Fruit fly (Drosophila melanogaster) whole organism, embryonic: Measurements from ENCODE around the gene Tctp.

Source experiments
- Aef1 ChIP-seq: fragments of 200-800 bp; sonication (Bioruptor generic); IDR thresholded peaks from 3 replicates; pipeline ENCODE4 v1.3.6; 2022; ENCODE audit warnings: missing biosample characterization, missing genetic modification characterization
- CG10543 ChIP-seq: fragments of 200-800 bp; sonication (Bioruptor generic); optimal IDR thresholded peaks from 3 replicates; lab custom pipeline; 2017; ENCODE audit warnings: missing biosample characterization, mild to moderate bottlenecking, missing genetic modification characterization, moderate library complexity
- CG12942 ChIP-seq: fragments of 200-800 bp; sonication (Bioruptor generic); optimal IDR thresholded peaks from 3 replicates; lab custom pipeline; 2016; ENCODE audit warnings: missing biosample characterization, missing genetic modification characterization
- CG17328 ChIP-seq: fragments of 200-800 bp; sonication (Bioruptor generic); IDR thresholded peaks from 2 replicates; pipeline ENCODE4 v1.3.6; 2022; ENCODE audit warnings: missing biosample characterization, missing genetic modification characterization
- CG17361 ChIP-seq: fragments of 200-800 bp; sonication (Bioruptor generic); IDR thresholded peaks from 3 replicates; pipeline ENCODE4 v1.3.6; 2022; ENCODE audit warnings: missing biosample characterization, missing genetic modification characterization
- CG17568 ChIP-seq: fragments of 200-800 bp; sonication (Bioruptor generic); optimal IDR thresholded peaks from 2 replicates; lab custom pipeline; 2018; ENCODE audit warnings: missing biosample characterization, mild to moderate bottlenecking, missing genetic modification characterization, moderate library complexity
- CG1792 ChIP-seq: fragments of 200-800 bp; sonication (Bioruptor generic); optimal IDR thresholded peaks from 2 replicates; lab custom pipeline; 2016; ENCODE audit warnings: missing biosample characterization, missing genetic modification characterization
- CG18476 ChIP-seq: fragments of 200-800 bp; sonication (Bioruptor generic); optimal IDR thresholded peaks from 2 replicates; lab custom pipeline; 2016; ENCODE audit warnings: missing biosample characterization, mild to moderate bottlenecking, missing genetic modification characterization
- CG4360 ChIP-seq: fragments of 200-800 bp; sonication (Bioruptor generic); IDR thresholded peaks from 2 replicates; pipeline ENCODE4 v1.3.6; 2022; ENCODE audit warnings: missing biosample characterization, missing genetic modification characterization
- CG4424 ChIP-seq: fragments of 200-800 bp; sonication (Bioruptor generic); optimal IDR thresholded peaks from 3 replicates; lab custom pipeline; 2016; ENCODE audit warnings: missing biosample characterization, missing genetic modification characterization
- CG5180 ChIP-seq: fragments of 200-800 bp; sonication (Bioruptor generic); optimal IDR thresholded peaks from 3 replicates; lab custom pipeline; 2017; ENCODE audit warnings: missing biosample characterization, missing genetic modification characterization, mild to moderate bottlenecking, moderate library complexity, missing genetic modification reagents
- CG5245 ChIP-seq: fragments of 200-800 bp; sonication (Bioruptor generic); optimal IDR thresholded peaks from 3 replicates; lab custom pipeline; 2016; ENCODE audit warnings: missing biosample characterization, missing genetic modification characterization
- CG6654 ChIP-seq: fragments of 200-800 bp; sonication (Bioruptor generic); optimal IDR thresholded peaks from 2 replicates; lab custom pipeline; 2017; ENCODE audit warnings: missing biosample characterization, mild to moderate bottlenecking, missing genetic modification characterization
- CG6689 ChIP-seq: fragments of 200-800 bp; sonication (Bioruptor generic); IDR thresholded peaks from 2 replicates; pipeline ENCODE4 v1.3.6; 2022; ENCODE audit warnings: missing biosample characterization, missing genetic modification characterization
- CG7745 ChIP-seq: fragments of 200-800 bp; sonication (Bioruptor generic); optimal IDR thresholded peaks from 2 replicates; lab custom pipeline; 2018; ENCODE audit warnings: missing biosample characterization, mild to moderate bottlenecking, missing genetic modification characterization, moderate library complexity
- CG9817 ChIP-seq: fragments of 200-800 bp; sonication (Bioruptor generic); optimal IDR thresholded peaks from 2 replicates; lab custom pipeline; 2018; ENCODE audit warnings: missing biosample characterization, mild to moderate bottlenecking, missing genetic modification characterization, moderate library complexity
- CG9876 ChIP-seq: fragments of 200-800 bp; sonication (Bioruptor generic); optimal IDR thresholded peaks from 2 replicates; lab custom pipeline; 2016; ENCODE audit warnings: missing biosample characterization, missing genetic modification characterization
- CrebB ChIP-seq: fragments of 200-800 bp; sonication (Bioruptor generic); optimal IDR thresholded peaks from 3 replicates; lab custom pipeline; 2018; ENCODE audit warnings: missing biosample characterization, mild to moderate bottlenecking, missing genetic modification characterization
- E2f1 ChIP-seq: fragments of 200-800 bp; sonication (Bioruptor generic); IDR thresholded peaks from 2 replicates; pipeline ENCODE4 v1.3.6; 2022; ENCODE audit warnings: missing biosample characterization, missing genetic modification characterization
- HmgD ChIP-seq: fragments of 200-800 bp; sonication (Bioruptor generic); optimal IDR thresholded peaks from 3 replicates; lab custom pipeline; 2016; ENCODE audit warnings: missing biosample characterization, missing genetic modification characterization
- Hmr ChIP-seq: fragments of 200-800 bp; sonication (Bioruptor generic); optimal IDR thresholded peaks from 3 replicates; lab custom pipeline; 2017; ENCODE audit warnings: mild to moderate bottlenecking, missing biosample characterization, missing genetic modification reagents, missing genetic modification characterization
- MBD-R2 ChIP-seq: fragments of 200-800 bp; sonication (Bioruptor generic); IDR thresholded peaks from 2 replicates; pipeline ENCODE4 v1.3.6; 2022; ENCODE audit warnings: missing biosample characterization, missing genetic modification characterization
- MTF-1 ChIP-seq: fragments of 200-800 bp; sonication (Bioruptor generic); optimal IDR thresholded peaks from 2 replicates; lab custom pipeline; 2018; ENCODE audit warnings: missing biosample characterization, mild to moderate bottlenecking, missing genetic modification characterization, borderline replicate concordance
- Nf-YA ChIP-seq: fragments of 200-800 bp; sonication (Bioruptor generic); IDR thresholded peaks from 2 replicates; pipeline ENCODE4 v1.3.6; 2022; ENCODE audit warnings: missing biosample characterization, missing genetic modification characterization
- Nf-YC ChIP-seq: fragments of 200-800 bp; optimal IDR thresholded peaks from 3 replicates; lab custom pipeline; 2019; ENCODE audit warnings: missing biosample characterization, mild to moderate bottlenecking, missing genetic modification characterization, moderate library complexity
- Oli ChIP-seq: fragments of 200-800 bp; sonication (Bioruptor generic); optimal IDR thresholded peaks from 2 replicates; lab custom pipeline; 2018; ENCODE audit warnings: missing biosample characterization, mild to moderate bottlenecking, missing genetic modification characterization, moderate library complexity
- Sry-δ ChIP-seq: fragments of 200-800 bp; sonication (Bioruptor generic); optimal IDR thresholded peaks from 2 replicates; lab custom pipeline; 2016; ENCODE audit warnings: missing biosample characterization, missing genetic modification characterization
- Trl ChIP-seq, 3 experiments: fragments of >200 bp in 2 of 3; fragments of 200-800 bp in 1 of 3; sonication (Bioruptor generic) in 1 of 3; optimal IDR thresholded peaks; 2 replicates in 1 of 3; 3 replicates in 2 of 3; lab custom pipeline; 2016 to 2017; ENCODE audit warnings: missing biosample characterization in 1 of 3, missing genetic modification characterization in 1 of 3
- YL-1 ChIP-seq: fragments of 200-800 bp; sonication (Bioruptor generic); optimal IDR thresholded peaks from 3 replicates; lab custom pipeline; 2017; ENCODE audit warnings: missing biosample characterization, mild to moderate bottlenecking, missing genetic modification characterization
- ara ChIP-seq: fragments of 200-800 bp; sonication (Bioruptor generic); IDR thresholded peaks from 2 replicates; pipeline ENCODE4 v1.3.6; 2022; ENCODE audit warnings: missing biosample characterization, missing genetic modification characterization
- bbx ChIP-seq: fragments of 200-800 bp; sonication (Bioruptor generic); IDR thresholded peaks from 2 replicates; pipeline ENCODE4 v1.3.6; 2022; ENCODE audit warnings: missing biosample characterization, missing genetic modification characterization; ENCODE audit not compliant: partially characterized antibody
- dmrt99B ChIP-seq: fragments of 200-800 bp; sonication (Bioruptor generic); optimal IDR thresholded peaks from 2 replicates; lab custom pipeline; 2018; ENCODE audit warnings: missing biosample characterization, mild to moderate bottlenecking, missing genetic modification characterization, moderate library complexity
- dysf ChIP-seq: fragments of 200-800 bp; sonication (Bioruptor generic); IDR thresholded peaks from 3 replicates; pipeline ENCODE4 v1.3.6; 2022; ENCODE audit warnings: missing biosample characterization, missing genetic modification characterization
- ems ChIP-seq: fragments of 200-800 bp; sonication (Bioruptor generic); optimal IDR thresholded peaks from 3 replicates; lab custom pipeline; 2016; ENCODE audit warnings: missing biosample characterization, missing genetic modification characterization
- exex ChIP-seq: fragments of 200-800 bp; sonication (Bioruptor generic); optimal IDR thresholded peaks from 4 replicates; lab custom pipeline; 2018; ENCODE audit warnings: missing biosample characterization, mild to moderate bottlenecking, missing genetic modification characterization, moderate library complexity
- grau ChIP-seq: fragments of 200-800 bp; optimal IDR thresholded peaks from 3 replicates; lab custom pipeline; 2019; ENCODE audit warnings: missing biosample characterization, mild to moderate bottlenecking, missing genetic modification characterization, moderate library complexity
- h ChIP-seq: fragments of >200 bp; optimal IDR thresholded peaks from 2 replicates; lab custom pipeline; 2017
- kni ChIP-seq: fragments of 200-800 bp; sonication (Bioruptor generic); optimal IDR thresholded peaks from 3 replicates; lab custom pipeline; 2017; ENCODE audit warnings: mild to moderate bottlenecking, missing biosample characterization, missing genetic modification reagents, missing genetic modification characterization
- lola ChIP-seq, 3 experiments: fragments of >200 bp in 2 of 3; fragments of 200-800 bp in 1 of 3; sonication (Bioruptor generic) in 1 of 3; optimal IDR thresholded peaks; 2 replicates each; lab custom pipeline; 2017 to 2019; ENCODE audit warnings: missing biosample characterization in 3 of 3, missing genetic modification characterization in 3 of 3, mild to moderate bottlenecking in 1 of 3, moderate library complexity in 1 of 3
- nom ChIP-seq: fragments of 200-800 bp; sonication (Bioruptor generic); optimal IDR thresholded peaks from 2 replicates; lab custom pipeline; 2017; ENCODE audit warnings: missing biosample characterization, missing genetic modification characterization, mild to moderate bottlenecking, moderate library complexity, missing genetic modification reagents
- otp ChIP-seq: fragments of 200-800 bp; sonication (Bioruptor generic); IDR thresholded peaks from 3 replicates; pipeline ENCODE4, ENCODE4 v1.3.6; 2022; ENCODE audit warnings: missing biosample characterization, missing genetic modification characterization
- pnt ChIP-seq: fragments of 200-800 bp; sonication (Bioruptor generic); optimal IDR thresholded peaks from 3 replicates; lab custom pipeline; 2016; ENCODE audit warnings: missing biosample characterization, missing genetic modification characterization
- pzg ChIP-seq: fragments of 200-800 bp; sonication (Bioruptor generic); optimal IDR thresholded peaks from 3 replicates; lab custom pipeline; 2018; ENCODE audit warnings: missing biosample characterization, mild to moderate bottlenecking, missing genetic modification characterization, moderate library complexity
- row ChIP-seq: fragments of 200-800 bp; sonication (Bioruptor generic); IDR thresholded peaks from 3 replicates; pipeline ENCODE4 v1.3.6; 2022; ENCODE audit warnings: missing biosample characterization, missing genetic modification characterization
- slbo ChIP-seq: fragments of 200-800 bp; sonication (Bioruptor generic); IDR thresholded peaks from 2 replicates; pipeline ENCODE4 v1.3.6; 2022; ENCODE audit warnings: missing biosample characterization, missing genetic modification characterization
- slou ChIP-seq: fragments of 200-800 bp; sonication (Bioruptor generic); optimal IDR thresholded peaks from 3 replicates; lab custom pipeline; 2016; ENCODE audit warnings: missing biosample characterization, missing genetic modification characterization
- sqz ChIP-seq: fragments of 200-800 bp; sonication (Bioruptor generic); optimal IDR thresholded peaks from 3 replicates; lab custom pipeline; 2018; ENCODE audit warnings: missing biosample characterization, mild to moderate bottlenecking, missing genetic modification characterization
- ssp ChIP-seq: fragments of 200-800 bp; sonication (Bioruptor generic); IDR thresholded peaks from 2 replicates; pipeline ENCODE4 v1.3.6; 2022; ENCODE audit warnings: missing biosample characterization, missing genetic modification characterization
- stwl ChIP-seq: fragments of 200-800 bp; sonication (Bioruptor generic); optimal IDR thresholded peaks from 3 replicates; lab custom pipeline; 2018; ENCODE audit warnings: missing biosample characterization, mild to moderate bottlenecking, missing genetic modification characterization, moderate library complexity
- vnd ChIP-seq: fragments of 200-800 bp; sonication (Bioruptor generic); IDR thresholded peaks from 3 replicates; pipeline ENCODE4 v1.3.6; 2022; ENCODE audit warnings: missing biosample characterization, missing genetic modification characterization; ENCODE audit not compliant: partially characterized antibody

Gene Tctp

DNA sequence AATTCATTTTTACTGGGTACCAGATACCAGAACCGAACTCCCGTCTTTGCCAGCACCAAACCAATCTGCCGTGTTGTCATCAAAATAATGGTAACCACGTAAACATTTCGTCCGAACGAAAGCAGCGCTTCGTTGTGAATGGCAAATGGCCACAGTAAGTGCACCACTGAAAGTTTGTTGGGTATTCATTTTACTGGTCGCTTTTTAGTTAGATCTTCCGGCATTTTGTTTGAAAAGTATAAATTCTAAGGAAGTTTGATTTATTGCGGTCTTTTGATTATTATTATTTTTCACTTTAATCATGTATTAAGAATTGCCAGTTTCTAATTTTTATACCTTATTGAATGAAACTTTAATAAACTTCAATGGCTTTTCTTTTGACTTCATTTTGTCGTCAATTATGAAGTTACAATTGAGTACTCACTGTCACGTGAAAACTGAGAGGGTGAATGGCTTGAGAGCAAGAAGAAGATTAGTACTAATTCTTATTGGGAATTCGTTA is 4.5 kb downstream of the Tctp start, which contains the start of gene ZnT86D (continued):
- TF ChIP-seq slbo (GFP tag; lab: Robert Waterston, UW), result peak; percentile 70
- TF ChIP-seq Nf-YC (tag; lab: Kevin White, UChicago), result peak; percentile 79
- peak; percentile 64 for TF ChIP-seq kni (GFP tag; lab: Kevin White, UChicago)
- TF ChIP-seq pzg (GFP tag; lab: Kevin White, UChicago), result peak; percentile 64
- TF ChIP-seq CG1792 (GFP tag; lab: Kevin White, UChicago), result peak; percentile 45
- TF ChIP-seq CG9817 (tag; lab: Kevin White, UChicago), result peak; percentile 64
- no peak for TF ChIP-seq vnd (GFP tag; lab: Robert Waterston, UW)
- no peak for TF ChIP-seq CG6654 (GFP tag; lab: Kevin White, UChicago)
- TF ChIP-seq CG17361, result peak; percentile 84
- TF ChIP-seq grau (tag; lab: Kevin White, UChicago), result peak; percentile 99
- peak; percentile 65 for TF ChIP-seq dmrt99B (tag; lab: Kevin White, UChicago)
- TF ChIP-seq Oli (tag; lab: Kevin White, UChicago), result peak; percentile 44
- TF ChIP-seq CG5180 (GFP tag; lab: Kevin White, UChicago), result peak; percentile 36
- TF ChIP-seq HmgD, result no peak
- peak; percentile 18 for TF ChIP-seq CG5245 (GFP tag; lab: Kevin White, UChicago)
- no peak for TF ChIP-seq Trl (optimal IDR thresholded peaks at IDR 0.05; lab: Kevin White, UChicago)
- TF ChIP-seq Trl (GFP tag; optimal IDR thresholded peaks at IDR 0.05; lab: Kevin White, UChicago), result no peak
- peak; percentile 30; the same call in 1 of the 2 replicates for TF ChIP-seq E2f1 (GFP tag; lab: Robert Waterston, UW)
- no peak for TF ChIP-seq ssp (GFP tag; lab: Robert Waterston, UW)
- TF ChIP-seq exex, result peak; percentile 50
- no peak for TF ChIP-seq CG7745 (tag; lab: Kevin White, UChicago)
- no peak for TF ChIP-seq CG9876 (GFP tag; lab: Kevin White, UChicago)
- peak; percentile 47 for TF ChIP-seq Hmr
- peak; percentile 58 for TF ChIP-seq CG17568 (GFP tag; lab: Kevin White, UChicago)
- TF ChIP-seq sqz (GFP tag; lab: Kevin White, UChicago), result peak; percentile 46
- TF ChIP-seq YL-1 (GFP tag; lab: Kevin White, UChicago), result peak; percentile 80
- no peak for TF ChIP-seq MTF-1 (GFP tag; lab: Kevin White, UChicago)
- TF ChIP-seq nom, result peak; percentile 35
- peak; percentile 87 for TF ChIP-seq CG10543
- no peak for TF ChIP-seq h
- peak; percentile 51 for TF ChIP-seq ems (GFP tag; lab: Kevin White, UChicago)
- peak; percentile 98 for TF ChIP-seq row (GFP tag; lab: Robert Waterston, UW)
- peak; percentile 37 for TF ChIP-seq CG4424 (GFP tag; lab: Kevin White, UChicago)
- peak in 1 of 3 experiments; percentile 46 for TF ChIP-seq lola (GFP tag; optimal IDR thresholded peaks at IDR 0.05; lab: Kevin White, UChicago)
- TF ChIP-seq dysf (GFP tag; lab: Robert Waterston, UW), result peak; percentile 63; the same call in 2 of the 3 replicates
- TF ChIP-seq CG12942, result no peak
- TF ChIP-seq CG6689 (GFP tag; lab: Robert Waterston, UW), result peak; percentile 75
- peak; percentile 51 for TF ChIP-seq CG18476
- peak; percentile 46 for TF ChIP-seq Sry-δ (GFP tag; lab: Kevin White, UChicago)
- TF ChIP-seq CG4360 (GFP tag; lab: Robert Waterston, UW), result no peak
- TF ChIP-seq ara (GFP tag; lab: Robert Waterston, UW), result 0 out of 2 replicates have a peak, but pooled peaks have one; percentile 8
- peak; percentile 69 for TF ChIP-seq CrebB (tag; lab: Kevin White, UChicago)
- peak; percentile 22 for TF ChIP-seq pnt (GFP tag; lab: Kevin White, UChicago)
- TF ChIP-seq Nf-YA (GFP tag; lab: Robert Waterston, UW), result no peak
- peak; percentile 25 for TF ChIP-seq slou (GFP tag; lab: Kevin White, UChicago)
- peak; percentile 77 for TF ChIP-seq MBD-R2 (GFP tag; lab: Robert Waterston, UW)
- TF ChIP-seq Aef1, result peak; percentile 49; the same call in 2 of the 3 replicates
- peak; percentile 58 for TF ChIP-seq stwl (tag; lab: Kevin White, UChicago)
- no peak for TF ChIP-seq otp (GFP tag; lab: Robert Waterston, UW)
- no peak; the same call in 1 of the 2 replicates for TF ChIP-seq bbx
- TF ChIP-seq CG17328 (GFP tag; lab: Robert Waterston, UW), result no peak
